Fruit fly (Drosophila melanogaster): ENCODE results near the gene CG31676.

CG31676 gene

DNA sequence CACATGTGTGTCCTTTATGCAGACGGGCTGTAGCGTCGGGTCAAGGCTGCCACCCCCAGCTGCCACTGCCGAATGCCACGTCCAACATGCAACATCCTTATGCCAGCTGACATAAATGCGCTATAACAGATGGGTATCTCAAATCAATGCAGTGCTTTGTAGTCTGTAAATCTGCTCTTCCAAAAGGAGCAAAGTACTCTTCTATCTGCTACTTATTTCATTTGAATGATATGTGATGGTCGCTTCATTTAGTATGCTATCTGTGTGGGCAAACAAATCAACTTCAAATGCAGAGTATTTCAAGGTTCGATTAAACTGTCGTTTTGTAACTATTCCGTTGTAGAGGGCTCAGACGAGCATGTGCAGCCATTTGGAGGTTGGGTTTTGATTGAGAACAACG is 31.3 kb upstream of the CG31676 start:
- TF ChIP-seq EcR (GFP tag; optimal IDR thresholded peaks at IDR 0.05): no peak
- peak; percentile 69 for TF ChIP-seq Ets98B (GFP tag; IDR thresholded peaks at IDR 0.05)
- peak; percentile 64; the same call in 1 of the 3 replicates for TF ChIP-seq CG4496 (GFP tag; IDR thresholded peaks at IDR 0.05)
- TF ChIP-seq rn (GFP tag; IDR thresholded peaks at IDR 0.05): no peak
- TF ChIP-seq CG15710 (tag; optimal IDR thresholded peaks at IDR 0.05): no peak
- TF ChIP-seq CG14655 (GFP tag; optimal IDR thresholded peaks at IDR 0.05): peak; percentile 24
- TF ChIP-seq CG12605 (GFP tag; IDR thresholded peaks at IDR 0.05): no peak
- peak; percentile 37 for TF ChIP-seq CG8159 (tag; optimal IDR thresholded peaks at IDR 0.05)
- TF ChIP-seq D1 (tag; optimal IDR thresholded peaks at IDR 0.05): no peak
- TF ChIP-seq Snoo (tag; optimal IDR thresholded peaks at IDR 0.05): no peak
- peak; percentile 29 for TF ChIP-seq CG17806 (tag; optimal IDR thresholded peaks at IDR 0.05)
- TF ChIP-seq CG9948 (tag; optimal IDR thresholded peaks at IDR 0.05): no peak
- peak; percentile 60 for TF ChIP-seq fd96Ca (GFP tag; IDR thresholded peaks at IDR 0.05)
- peak; percentile 59 for TF ChIP-seq CG32121 (GFP tag; IDR thresholded peaks at IDR 0.05)
- TF ChIP-seq CG10348 (GFP tag; IDR thresholded peaks at IDR 0.05): no peak
- TF ChIP-seq Pif1A (GFP tag; optimal IDR thresholded peaks at IDR 0.05): peak; percentile 2

DNA sequence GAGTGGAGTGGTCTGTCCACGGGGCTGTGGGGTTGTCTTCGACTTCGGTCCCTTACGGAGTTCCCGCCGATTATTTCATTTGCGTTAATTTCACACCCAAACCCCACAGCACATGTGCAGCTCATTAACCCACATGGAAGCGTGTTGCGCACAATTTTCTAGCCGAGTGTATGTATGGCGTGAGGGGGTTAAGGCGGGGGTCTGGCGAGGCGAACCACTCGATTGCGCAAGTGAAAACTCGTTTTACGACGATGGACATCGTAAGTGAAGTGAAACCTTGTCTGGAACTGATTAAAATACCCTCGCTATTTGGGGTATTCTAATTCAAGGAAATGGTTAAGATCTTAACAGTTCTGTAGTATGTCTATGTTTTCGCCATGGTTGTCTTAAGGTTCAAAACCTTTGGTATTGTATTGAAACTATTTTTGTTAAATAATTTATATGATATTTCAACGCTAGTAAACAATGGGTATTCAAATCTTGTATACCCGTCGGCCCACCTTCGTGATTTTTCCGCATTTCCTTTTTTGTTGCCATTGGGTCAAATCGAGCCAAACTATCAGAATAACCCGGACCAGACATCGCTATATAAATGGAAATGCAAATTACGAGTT is 29.4 kb upstream of the CG31676 start:
- TF ChIP-seq rn (GFP tag; IDR thresholded peaks at IDR 0.05) (peak; percentile 59; the same call in 1 of the 2 replicates), CG12605 (GFP tag; IDR thresholded peaks at IDR 0.05) (no peak; the same call in 1 of the 2 replicates), CG32121 (GFP tag; IDR thresholded peaks at IDR 0.05) (peak; percentile 85), CG9948 (tag; optimal IDR thresholded peaks at IDR 0.05) (peak; percentile 65), Snoo (tag; optimal IDR thresholded peaks at IDR 0.05) (no peak), EcR (GFP tag; optimal IDR thresholded peaks at IDR 0.05) (peak; percentile 37), CG13204 (GFP tag; optimal IDR thresholded peaks at IDR 0.05) (no peak), CG10348 (GFP tag; IDR thresholded peaks at IDR 0.05) (peak; percentile 30; the same call in 1 of the 2 replicates), gl (tag; optimal IDR thresholded peaks at IDR 0.05) (no peak), Ets98B (GFP tag; IDR thresholded peaks at IDR 0.05) (peak; percentile 90), fd96Ca (GFP tag; IDR thresholded peaks at IDR 0.05) (peak; percentile 71), CG4496 (GFP tag; IDR thresholded peaks at IDR 0.05) (peak; percentile 86), D1 (tag; optimal IDR thresholded peaks at IDR 0.05) (no peak), CG15710 (tag; optimal IDR thresholded peaks at IDR 0.05) (peak; percentile 63), CG8159 (tag; optimal IDR thresholded peaks at IDR 0.05) (peak; percentile 65), CG17806 (tag; optimal IDR thresholded peaks at IDR 0.05) (peak; percentile 74), CG14655 (GFP tag; optimal IDR thresholded peaks at IDR 0.05) (peak; percentile 86), CG34367 (tag; optimal IDR thresholded peaks at IDR 0.05) (peak; percentile 53), Pif1A (GFP tag; optimal IDR thresholded peaks at IDR 0.05) (peak; percentile 81), CG8301 (tag; optimal IDR thresholded peaks at IDR 0.05) (peak; percentile 85), Pif1B (GFP tag; optimal IDR thresholded peaks at IDR 0.05) (peak; percentile 54)

DNA sequence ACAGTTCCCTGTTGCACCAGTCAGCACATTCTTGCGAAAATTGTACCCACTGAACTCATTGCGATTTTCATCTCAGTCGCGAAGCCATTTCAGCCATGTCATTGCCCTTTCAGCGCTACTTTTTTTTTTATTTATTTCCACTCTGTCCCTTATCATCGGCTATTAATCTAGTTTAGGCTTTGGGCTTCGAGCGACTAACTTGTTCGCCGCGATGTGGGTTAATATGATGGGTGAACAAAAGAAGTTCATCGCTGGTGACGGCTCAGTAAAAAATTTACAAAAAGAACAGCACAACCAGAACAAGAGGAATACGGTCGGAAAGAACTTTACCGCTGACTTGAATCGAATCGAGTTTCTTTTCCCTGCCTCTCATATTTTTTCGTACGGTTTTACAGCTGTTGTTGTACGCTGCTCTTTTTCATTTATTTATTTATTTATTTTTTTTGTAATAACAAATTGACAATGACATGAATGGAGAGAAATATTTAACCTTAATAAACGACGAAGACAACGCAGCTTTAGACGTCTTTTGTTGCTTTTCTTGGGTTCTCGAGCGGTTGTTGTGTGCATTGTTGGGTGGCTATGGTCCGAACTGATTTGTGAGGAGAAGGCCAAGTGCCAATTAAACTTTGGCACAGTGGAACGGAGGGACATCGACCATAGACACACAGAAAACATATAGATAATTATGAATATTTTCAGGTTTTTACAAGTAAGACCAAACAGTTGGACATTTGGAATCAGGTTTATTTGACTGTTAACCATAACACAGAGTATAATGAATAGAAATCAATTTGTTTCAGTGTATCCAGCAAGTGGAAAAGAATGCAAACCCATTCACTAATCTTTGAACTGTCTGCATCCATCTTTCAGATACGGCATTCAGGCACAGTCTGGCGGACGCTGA is 28.0 kb upstream of the CG31676 start:
- TF ChIP-seq CG8159 (tag; optimal IDR thresholded peaks at IDR 0.05): peak; percentile 62
- TF ChIP-seq Pif1B (GFP tag; optimal IDR thresholded peaks at IDR 0.05): peak; percentile 40
- no peak for TF ChIP-seq CG8301 (tag; optimal IDR thresholded peaks at IDR 0.05)
- peak; percentile 52; the same call in 2 of the 3 replicates for TF ChIP-seq CG4496 (GFP tag; IDR thresholded peaks at IDR 0.05)
- peak; percentile 29 for TF ChIP-seq CG15710 (tag; optimal IDR thresholded peaks at IDR 0.05)
- peak; percentile 43 for TF ChIP-seq gl (tag; optimal IDR thresholded peaks at IDR 0.05)
- TF ChIP-seq CG13204 (GFP tag; optimal IDR thresholded peaks at IDR 0.05): peak; percentile 17
- peak; percentile 10 for TF ChIP-seq CG34367 (tag; optimal IDR thresholded peaks at IDR 0.05)
- TF ChIP-seq Ets98B (GFP tag; IDR thresholded peaks at IDR 0.05): no peak
- no peak for TF ChIP-seq fd96Ca (GFP tag; IDR thresholded peaks at IDR 0.05)
- peak; percentile 17 for TF ChIP-seq CG14655 (GFP tag; optimal IDR thresholded peaks at IDR 0.05)
- peak; percentile 6 for TF ChIP-seq Pif1A (GFP tag; optimal IDR thresholded peaks at IDR 0.05)
- no peak for TF ChIP-seq D1 (tag; optimal IDR thresholded peaks at IDR 0.05)
- TF ChIP-seq EcR (GFP tag; optimal IDR thresholded peaks at IDR 0.05): peak; percentile 91
- TF ChIP-seq CG17806 (tag; optimal IDR thresholded peaks at IDR 0.05): peak; percentile 49
- TF ChIP-seq CG10348 (GFP tag; IDR thresholded peaks at IDR 0.05): no peak
- peak; percentile 45 for TF ChIP-seq CG9948 (tag; optimal IDR thresholded peaks at IDR 0.05)
- no peak for TF ChIP-seq Snoo (tag; optimal IDR thresholded peaks at IDR 0.05)
- no peak for TF ChIP-seq CG32121 (GFP tag; IDR thresholded peaks at IDR 0.05)
- TF ChIP-seq CG12605 (GFP tag; IDR thresholded peaks at IDR 0.05): no peak
- 0 out of 2 replicates have a peak, but pooled peaks have one; percentile 18 for TF ChIP-seq rn (GFP tag; IDR thresholded peaks at IDR 0.05)

DNA sequence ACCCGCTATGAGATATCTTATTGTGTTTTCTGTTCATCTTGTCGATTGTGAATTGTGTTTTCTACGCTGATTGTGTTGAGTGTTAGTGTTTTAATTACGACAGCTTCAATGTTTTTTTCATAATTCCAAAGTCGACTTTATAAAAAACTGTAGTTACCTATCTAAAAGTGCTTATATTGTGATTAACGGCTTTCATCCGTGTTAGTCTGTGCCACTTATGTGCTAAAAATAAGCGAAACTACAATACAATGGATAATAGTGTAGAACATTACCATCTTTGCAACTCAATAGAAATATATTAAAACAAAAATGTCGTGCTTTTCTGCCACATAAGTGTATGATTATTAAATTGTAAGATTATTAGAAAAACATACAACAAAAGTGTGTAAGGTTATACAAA is 24.4 kb upstream of the CG31676 start, which contains the start of gene CG33322:
Gene CG33322, minus strand, starts transcription at position 101 of the 400 bp plus-strand sequence.
- TF ChIP-seq Pif1A (GFP tag; optimal IDR thresholded peaks at IDR 0.05): no peak
- TF ChIP-seq CG32121 (GFP tag; IDR thresholded peaks at IDR 0.05): no peak
- no peak for TF ChIP-seq Pif1B (GFP tag; optimal IDR thresholded peaks at IDR 0.05)
- no peak for TF ChIP-seq D1 (tag; optimal IDR thresholded peaks at IDR 0.05)

DNA sequence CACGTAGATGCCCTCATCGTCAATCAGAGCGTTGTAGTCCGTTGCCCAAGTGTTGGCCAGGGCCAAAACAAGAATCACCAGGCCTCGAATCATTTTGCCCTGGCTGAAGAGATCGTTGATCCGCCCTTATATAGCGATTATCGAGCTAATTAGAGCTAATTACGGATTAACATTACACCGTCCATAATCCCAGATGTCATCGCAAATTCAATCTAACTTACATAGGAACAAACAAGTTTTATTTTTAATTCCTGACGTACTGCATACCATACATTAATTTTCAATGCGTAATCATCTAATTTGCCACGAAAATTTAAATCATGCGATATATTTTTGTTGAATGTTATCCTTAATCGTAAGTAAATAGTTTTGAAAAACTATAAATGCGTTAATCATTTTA is 23.4 kb upstream of the CG31676 start, which contains the start of gene CheB38b:
Gene CheB38b, minus strand, starts transcription at position 101 of the 400 bp plus-strand sequence.
- TF ChIP-seq CG8301 (tag; optimal IDR thresholded peaks at IDR 0.05) (no peak), EcR (GFP tag; optimal IDR thresholded peaks at IDR 0.05) (no peak), D1 (tag; optimal IDR thresholded peaks at IDR 0.05) (no peak), CG8159 (tag; optimal IDR thresholded peaks at IDR 0.05) (no peak), Ets98B (GFP tag; IDR thresholded peaks at IDR 0.05) (no peak), rn (GFP tag; IDR thresholded peaks at IDR 0.05) (no peak), CG32121 (GFP tag; IDR thresholded peaks at IDR 0.05) (no peak), CG14655 (GFP tag; optimal IDR thresholded peaks at IDR 0.05) (no peak), CG12605 (GFP tag; IDR thresholded peaks at IDR 0.05) (no peak), Pif1B (GFP tag; optimal IDR thresholded peaks at IDR 0.05) (no peak), Pif1A (GFP tag; optimal IDR thresholded peaks at IDR 0.05) (no peak)

Measured in whole organism, pupa.